Worm (Caenorhabditis elegans) whole organism, young adult: ENCODE measurements around the gene Y40B10A.5.

Experiments used
- K12H6.12 ChIP-seq: fragments of 200-800 bp; sonication (Bioruptor generic); optimal IDR thresholded peaks from 2 replicates; lab custom pipeline; 2018; ENCODE audit warnings: mild to moderate bottlenecking, missing genetic modification characterization, missing compliant biosample characterization
- nhr-80 ChIP-seq: sonication (generic microtip); optimal IDR thresholded peaks from 2 replicates; lab custom pipeline; 2016; ENCODE audit warnings: missing genetic modification characterization, missing compliant biosample characterization

DNA sequence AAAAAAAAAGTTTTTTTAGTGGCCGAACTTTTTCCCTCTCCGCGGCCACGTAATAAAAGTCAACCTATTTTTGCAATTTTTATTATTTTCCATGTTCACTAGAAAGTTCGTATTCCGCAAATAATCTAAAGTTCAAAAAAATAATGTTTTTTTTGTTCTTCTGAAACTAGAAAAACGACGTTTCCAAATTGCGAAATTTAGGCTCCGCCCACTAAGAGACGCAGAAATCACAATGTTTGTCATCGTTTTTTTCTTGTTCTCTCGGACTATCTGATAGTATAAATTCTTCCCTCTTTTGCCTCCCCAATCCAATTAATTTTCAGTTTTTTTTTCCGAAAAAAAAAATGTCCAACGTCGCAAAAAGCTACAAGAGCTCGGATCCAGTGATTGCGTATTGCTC, 11.5 kb upstream of the Y40B10A.5 start, which contains the start of gene comt-3:
- TF ChIP-seq nhr-80 (tag; lab: Kevin White, UChicago) (no peak), K12H6.12 (tag; lab: Kevin White, UChicago) (no peak)
